Fruit fly (Drosophila melanogaster) S2 (cell line): ENCODE data around the gene CG32537.

Experiments used
- CG8478 ChIP-seq: fragments of >200 bp; optimal IDR thresholded peaks from 2 replicates; lab custom pipeline; 2018
- CTCF ChIP-seq, 2 experiments: fragments of >200 bp; optimal IDR thresholded peaks; 2 replicates each; lab custom pipeline; 2018

DNA sequence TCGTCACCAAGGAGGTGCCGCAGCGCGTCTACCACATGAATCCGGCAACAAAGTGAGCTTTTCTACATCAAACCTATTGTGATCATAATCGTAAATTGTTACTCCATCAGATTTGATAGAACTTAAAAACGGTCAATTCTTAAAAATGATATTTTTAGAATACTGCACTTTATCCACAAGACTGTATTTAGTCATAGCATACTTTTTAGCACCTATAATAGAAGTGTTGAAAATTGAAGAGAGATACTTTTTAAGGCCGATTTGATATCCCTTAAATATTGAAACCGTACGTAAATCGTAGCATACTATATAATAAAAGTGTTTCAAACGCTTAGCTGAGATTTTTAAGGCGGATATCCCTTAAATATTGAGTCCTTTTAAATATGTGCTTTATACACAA lies 26.2 kb downstream of the CG32537 start:
- TF ChIP-seq CTCF (optimal IDR thresholded peaks at IDR 0.05; lab: Kevin White, UChicago) (no peak), CG8478 (no peak)
